Fruit fly (Drosophila melanogaster): Measurements from ENCODE around the gene ecd.

- TF ChIP-seq ttk (optimal IDR thresholded peaks at IDR 0.05) (no peak), h (optimal IDR thresholded peaks at IDR 0.05) (no peak), Sin3A (optimal IDR thresholded peaks at IDR 0.05) (no peak), psq (optimal IDR thresholded peaks at IDR 0.05) (no peak)
Observed at dm6 chr3L:2228367-2229171, 37.1 kb downstream of the ecd start.

All from Kc167 (cell line).